Worm (Caenorhabditis elegans) whole organism, late embryonic: ENCODE measurements around the gene Y43F8A.1.

ENCODE experiments used
- C38D4.7 ChIP-seq: fragments of 200-800 bp; sonication (Bioruptor generic); optimal IDR thresholded peaks from 2 replicates; lab custom pipeline; 2018; ENCODE audit warnings: mild to moderate bottlenecking, missing genetic modification characterization, moderate library complexity, missing compliant biosample characterization
- F13H6.1 ChIP-seq: sonication (generic microtip); optimal IDR thresholded peaks from 2 replicates; lab custom pipeline; 2016; ENCODE audit warnings: missing genetic modification characterization, missing compliant biosample characterization
- T23F11.4 ChIP-seq: fragments of 200-800 bp; sonication (Bioruptor generic); optimal IDR thresholded peaks from 2 replicates; lab custom pipeline; 2018; ENCODE audit warnings: mild to moderate bottlenecking, missing genetic modification characterization, missing compliant biosample characterization
- ahr-1 ChIP-seq: sonication (generic microtip); optimal IDR thresholded peaks from 2 replicates; lab custom pipeline; 2016; ENCODE audit warnings: missing genetic modification characterization, missing compliant biosample characterization
- ama-1 ChIP-seq: fragments of 150-350 bp; optimal IDR thresholded peaks from 2 replicates; lab custom pipeline; 2014
- ceh-14 ChIP-seq: sonication (generic microtip); optimal IDR thresholded peaks from 2 replicates; lab custom pipeline; 2016; ENCODE audit warnings: missing genotype, missing genetic modification characterization, missing compliant biosample characterization
- ceh-30 ChIP-seq: fragments of 150-350 bp; optimal IDR thresholded peaks from 2 replicates; lab custom pipeline; 2014; ENCODE audit warnings: missing biosample characterization, missing genetic modification characterization
- ceh-45 ChIP-seq: fragments of 200-800 bp; sonication (Bioruptor generic); IDR thresholded peaks from 2 replicates; pipeline ENCODE4 v1.3.6; 2022; ENCODE audit warnings: missing genetic modification reagents, missing genetic modification characterization, missing compliant biosample characterization
- ceh-9 ChIP-seq: sonication (generic microtip); optimal IDR thresholded peaks from 2 replicates; lab custom pipeline; 2016; ENCODE audit warnings: mild to moderate bottlenecking, missing genetic modification characterization, inconsistent platforms, missing compliant biosample characterization
- dve-1 ChIP-seq: sonication (generic microtip); optimal IDR thresholded peaks from 2 replicates; lab custom pipeline; 2017; ENCODE audit warnings: antibody characterized with exemption, mild to moderate bottlenecking, missing genetic modification characterization, missing compliant biosample characterization
- elt-4 ChIP-seq: sonication (generic microtip); optimal IDR thresholded peaks from 2 replicates; lab custom pipeline; 2016; ENCODE audit warnings: missing genetic modification characterization, missing compliant biosample characterization
- ets-4 ChIP-seq: sonication (generic microtip); optimal IDR thresholded peaks from 2 replicates; lab custom pipeline; 2016; ENCODE audit warnings: missing genetic modification characterization, missing compliant biosample characterization
- fax-1 ChIP-seq: sonication (generic microtip); optimal IDR thresholded peaks from 2 replicates; lab custom pipeline; 2016; ENCODE audit warnings: missing genotype, missing genetic modification characterization, missing compliant biosample characterization
- fkh-10 ChIP-seq: fragments of 150-350 bp; optimal IDR thresholded peaks from 2 replicates; lab custom pipeline; 2014; ENCODE audit warnings: missing biosample characterization, missing genetic modification reagents, missing genetic modification characterization
- fkh-6 ChIP-seq: sonication (generic microtip); optimal IDR thresholded peaks from 2 replicates; lab custom pipeline; 2016; ENCODE audit warnings: missing genetic modification characterization, missing compliant biosample characterization
- hlh-15 ChIP-seq: sonication (generic microtip); optimal IDR thresholded peaks from 2 replicates; lab custom pipeline; 2016; ENCODE audit warnings: missing genetic modification characterization, missing compliant biosample characterization
- hlh-6 ChIP-seq: sonication (generic microtip); optimal IDR thresholded peaks from 2 replicates; lab custom pipeline; 2016; ENCODE audit warnings: missing genotype, missing genetic modification characterization, missing compliant biosample characterization
- hlh-8 ChIP-seq: sonication (generic microtip); optimal IDR thresholded peaks from 2 replicates; lab custom pipeline; 2016; ENCODE audit warnings: missing genotype, missing genetic modification characterization, missing compliant biosample characterization
- lin-11 ChIP-seq: fragments of 200-800 bp; sonication (Bioruptor generic); optimal IDR thresholded peaks from 2 replicates; lab custom pipeline; 2018; ENCODE audit warnings: mild to moderate bottlenecking, missing genetic modification characterization, missing compliant biosample characterization
- nfya-1 ChIP-seq: sonication (generic microtip); optimal IDR thresholded peaks from 2 replicates; lab custom pipeline; 2017; ENCODE audit warnings: missing genetic modification characterization, mild to moderate bottlenecking, missing compliant biosample characterization, antibody characterized with exemption, moderate library complexity
- npax-4 ChIP-seq: sonication (generic microtip); optimal IDR thresholded peaks from 2 replicates; lab custom pipeline; 2016; ENCODE audit warnings: missing genetic modification characterization, missing compliant biosample characterization
- pag-3 ChIP-seq: sonication (generic microtip); optimal IDR thresholded peaks from 2 replicates; lab custom pipeline; 2016; ENCODE audit warnings: missing compliant biosample characterization, missing genetic modification characterization, borderline replicate concordance
- pha-2 ChIP-seq: sonication (generic microtip); optimal IDR thresholded peaks from 2 replicates; lab custom pipeline; 2017; ENCODE audit warnings: mild to moderate bottlenecking, missing genetic modification characterization, missing compliant biosample characterization
- pros-1 ChIP-seq: fragments of 150-350 bp; optimal IDR thresholded peaks from 2 replicates; lab custom pipeline; 2014; ENCODE audit warnings: missing biosample characterization, missing genetic modification reagents, missing genetic modification characterization
- rnt-1 ChIP-seq: sonication (generic microtip); optimal IDR thresholded peaks from 2 replicates; lab custom pipeline; 2016; ENCODE audit warnings: missing genetic modification characterization, missing compliant biosample characterization
- sox-2 ChIP-seq: fragments of 200-800 bp; sonication (Bioruptor generic); IDR thresholded peaks from 2 replicates; pipeline ENCODE4 v1.3.6; 2022; ENCODE audit warnings: missing genetic modification reagents, missing genetic modification characterization, missing compliant biosample characterization
- sox-4 ChIP-seq: sonication (generic microtip); optimal IDR thresholded peaks from 2 replicates; lab custom pipeline; 2017; ENCODE audit warnings: mild to moderate bottlenecking, missing genetic modification characterization, inconsistent platforms, missing compliant biosample characterization
- tbx-2 ChIP-seq: sonication (generic microtip); optimal IDR thresholded peaks from 2 replicates; lab custom pipeline; 2016; ENCODE audit warnings: missing genetic modification characterization, missing compliant biosample characterization
- unc-42 ChIP-seq: sonication (generic microtip); optimal IDR thresholded peaks from 2 replicates; lab custom pipeline; 2016; ENCODE audit warnings: missing genotype, missing genetic modification characterization, missing compliant biosample characterization
- unc-86 ChIP-seq: sonication (generic microtip); optimal IDR thresholded peaks from 2 replicates; lab custom pipeline; 2016; ENCODE audit warnings: missing genetic modification characterization, missing compliant biosample characterization
- ztf-16 ChIP-seq: sonication (generic microtip); optimal IDR thresholded peaks from 2 replicates; lab custom pipeline; 2017; ENCODE audit warnings: missing genetic modification characterization, missing compliant biosample characterization

Gene Y43F8A.1

ce11 chrV:19391242-19391641 lies 21.0 kb downstream of the Y43F8A.1 start:
- TF ChIP-seq ceh-14 (peak; percentile 16), C38D4.7 (GFP tag; lab: Kevin White, UChicago) (no peak), pha-2 (tag; lab: Kevin White, UChicago) (peak; percentile 58), F13H6.1 (tag; lab: Kevin White, UChicago) (no peak)

ce11 chrV:19394750-19395149 lies 24.5 kb downstream of the Y43F8A.1 start, which contains the start of gene C25F9.8:
Gene C25F9.8 (plus strand): TSS chrV:19395050.
- no peak for TF ChIP-seq fax-1 (tag; lab: Kevin White, UChicago)
- TF ChIP-seq fkh-6 (tag; lab: Kevin White, UChicago) = no peak
- no peak for TF ChIP-seq hlh-8 (tag; lab: Kevin White, UChicago)
- no peak for TF ChIP-seq elt-4
- TF ChIP-seq T23F11.4 (GFP tag; lab: Kevin White, UChicago) = no peak

- TF ChIP-seq C38D4.7 (GFP tag; lab: Kevin White, UChicago) = no peak
- no peak for TF ChIP-seq hlh-15 (tag; lab: Kevin White, UChicago)
- no peak for TF ChIP-seq ama-1
- no peak for TF ChIP-seq ceh-45
- TF ChIP-seq rnt-1 = no peak
- no peak for TF ChIP-seq lin-11 (tag; lab: Kevin White, UChicago)
- TF ChIP-seq ceh-30 = no peak
Observed at ce11 chrV:19396576-19397313, 26.5 kb downstream of the Y43F8A.1 start.

- TF ChIP-seq pag-3 (tag; lab: Kevin White, UChicago) (no peak), sox-2 (GFP tag; lab: Robert Waterston, UW) (no peak), unc-86 (no peak)
- TF ChIP-seq, all 69 proteins: peak for 0
Observed at ce11 chrV:19398396-19398795, 28.1 kb downstream of the Y43F8A.1 start.

ce11 chrV:19398882-19399281 lies 28.6 kb downstream of the Y43F8A.1 start, which contains the start of gene C25F9.13:
Gene C25F9.13 (minus strand): TSS chrV:19398982.
- no peak for TF ChIP-seq ceh-30
- no peak for TF ChIP-seq dve-1 (tag; lab: Kevin White, UChicago)
- no peak for TF ChIP-seq pros-1
- TF ChIP-seq hlh-6 = no peak
- TF ChIP-seq ahr-1 (tag; lab: Kevin White, UChicago) = no peak
- TF ChIP-seq sox-4 = no peak
- no peak for TF ChIP-seq T23F11.4 (GFP tag; lab: Kevin White, UChicago)
- no peak for TF ChIP-seq tbx-2 (tag; lab: Kevin White, UChicago)
- no peak for TF ChIP-seq fkh-10
- TF ChIP-seq ztf-16 (tag; lab: Kevin White, UChicago) = no peak
- TF ChIP-seq ets-4 (tag; lab: Kevin White, UChicago) = no peak
- TF ChIP-seq ceh-9 (tag; lab: Kevin White, UChicago) = no peak
- TF ChIP-seq nfya-1 = no peak
- TF ChIP-seq npax-4 (tag; lab: Kevin White, UChicago) = no peak
- TF ChIP-seq pha-2 (tag; lab: Kevin White, UChicago) = no peak

ce11 chrV:19400619-19401018 lies 30.3 kb downstream of the Y43F8A.1 start, which contains the start of gene srw-86:
Gene srw-86 (minus strand): TSS chrV:19400719.
- no peak for TF ChIP-seq unc-42 (tag; lab: Kevin White, UChicago)
- no peak for TF ChIP-seq C38D4.7 (GFP tag; lab: Kevin White, UChicago)
- TF ChIP-seq, all 69 proteins: peak for 0
